Fruit fly (Drosophila melanogaster) whole organism, pupa: ENCODE results near the gene CTCF.
A peak's percentile ranks its signal among the peaks of the same experiment; 100 is the strongest.

ENCODE experiments used
- CG10348 ChIP-seq: fragments of 200-800 bp; sonication (Bioruptor generic); IDR thresholded peaks from 2 replicates; pipeline ENCODE4 v1.3.6; 2022; ENCODE audit warnings: missing biosample characterization, missing genetic modification characterization
- CG12605 ChIP-seq: fragments of 200-800 bp; sonication (Bioruptor generic); IDR thresholded peaks from 2 replicates; pipeline ENCODE4 v1.3.6; 2022; ENCODE audit warnings: missing biosample characterization, missing genetic modification characterization
- CG13204 ChIP-seq: fragments of 200-800 bp; sonication (Bioruptor generic); optimal IDR thresholded peaks from 2 replicates; lab custom pipeline; 2018; ENCODE audit warnings: missing biosample characterization, mild to moderate bottlenecking, missing genetic modification characterization, moderate library complexity
- CG14655 ChIP-seq: fragments of 200-800 bp; sonication (Bioruptor generic); optimal IDR thresholded peaks from 3 replicates; lab custom pipeline; 2017; ENCODE audit warnings: mild to moderate bottlenecking, missing biosample characterization, missing genetic modification reagents, missing genetic modification characterization
- CG15710 ChIP-seq: fragments of 200-800 bp; sonication (Bioruptor generic); optimal IDR thresholded peaks from 2 replicates; lab custom pipeline; 2018; ENCODE audit warnings: missing biosample characterization, mild to moderate bottlenecking, missing genetic modification characterization, moderate library complexity
- CG17806 ChIP-seq: fragments of 200-800 bp; sonication (Bioruptor generic); optimal IDR thresholded peaks from 2 replicates; lab custom pipeline; 2018; ENCODE audit warnings: missing biosample characterization, mild to moderate bottlenecking, missing genetic modification characterization, moderate library complexity
- CG32121 ChIP-seq: fragments of 200-800 bp; sonication (Bioruptor generic); IDR thresholded peaks from 2 replicates; pipeline ENCODE4 v1.3.6; 2022; ENCODE audit warnings: missing biosample characterization, missing genetic modification characterization
- CG34367 ChIP-seq: fragments of 200-800 bp; sonication (Bioruptor generic); optimal IDR thresholded peaks from 2 replicates; lab custom pipeline; 2018; ENCODE audit warnings: missing biosample characterization, mild to moderate bottlenecking, missing genetic modification characterization
- CG4496 ChIP-seq: fragments of 200-800 bp; sonication (Bioruptor generic); IDR thresholded peaks from 3 replicates; pipeline ENCODE4 v1.3.6; 2022; ENCODE audit warnings: missing biosample characterization, missing genetic modification characterization
- CG8159 ChIP-seq: fragments of 200-800 bp; sonication (Bioruptor generic); optimal IDR thresholded peaks from 3 replicates; lab custom pipeline; 2018; ENCODE audit warnings: missing biosample characterization, mild to moderate bottlenecking, missing genetic modification characterization, moderate library complexity
- CG8301 ChIP-seq: fragments of 200-800 bp; sonication (Bioruptor generic); optimal IDR thresholded peaks from 2 replicates; lab custom pipeline; 2018; ENCODE audit warnings: missing biosample characterization, mild to moderate bottlenecking, missing genetic modification characterization
- CG9948 ChIP-seq: fragments of 200-800 bp; sonication (Bioruptor generic); optimal IDR thresholded peaks from 2 replicates; lab custom pipeline; 2018; ENCODE audit warnings: missing biosample characterization, mild to moderate bottlenecking, missing genetic modification characterization, moderate library complexity
- D1 ChIP-seq: fragments of 200-800 bp; sonication (Bioruptor generic); optimal IDR thresholded peaks from 2 replicates; lab custom pipeline; 2018; ENCODE audit warnings: missing biosample characterization, mild to moderate bottlenecking, missing genetic modification characterization, moderate library complexity
- EcR ChIP-seq: fragments of 200-800 bp; sonication (Bioruptor generic); optimal IDR thresholded peaks from 3 replicates; lab custom pipeline; 2019; ENCODE audit warnings: missing biosample characterization, missing genetic modification characterization, mild to moderate bottlenecking, moderate library complexity, missing genetic modification reagents
- Ets98B ChIP-seq: fragments of 200-800 bp; sonication (Bioruptor generic); IDR thresholded peaks from 2 replicates; pipeline ENCODE4 v1.3.6; 2022; ENCODE audit warnings: missing biosample characterization, missing genetic modification characterization
- Pif1A ChIP-seq: fragments of 200-800 bp; sonication (Bioruptor generic); optimal IDR thresholded peaks from 3 replicates; lab custom pipeline; 2016; ENCODE audit warnings: missing biosample characterization, missing genetic modification characterization
- Pif1B ChIP-seq: fragments of 200-800 bp; sonication (Bioruptor generic); optimal IDR thresholded peaks from 3 replicates; lab custom pipeline; 2016; ENCODE audit warnings: missing biosample characterization, missing genetic modification characterization
- Snoo ChIP-seq: fragments of 200-800 bp; sonication (Bioruptor generic); optimal IDR thresholded peaks from 3 replicates; lab custom pipeline; 2017; ENCODE audit warnings: missing biosample characterization, mild to moderate bottlenecking, missing genetic modification characterization, inconsistent platforms
- fd96Ca ChIP-seq: fragments of 200-800 bp; sonication (Bioruptor generic); IDR thresholded peaks from 3 replicates; pipeline ENCODE4 v1.3.6; 2022; ENCODE audit warnings: missing biosample characterization, missing genetic modification characterization
- gl ChIP-seq: fragments of 200-800 bp; sonication (Bioruptor generic); optimal IDR thresholded peaks from 2 replicates; lab custom pipeline; 2018; ENCODE audit warnings: missing biosample characterization, mild to moderate bottlenecking, missing genetic modification characterization
- rn ChIP-seq: fragments of 200-800 bp; sonication (Bioruptor generic); IDR thresholded peaks from 2 replicates; pipeline ENCODE4 v1.3.6; 2022; ENCODE audit warnings: missing biosample characterization, missing genetic modification characterization

Gene CTCF

dm6 chr3L:7344965-7345427, 11.5 kb downstream of the CTCF start, which contains the start of gene Cln7:
Gene Cln7, minus strand, starts transcription at chr3L:7345183.
- TF ChIP-seq CG17806, result no peak
- peak; percentile 66 for TF ChIP-seq Pif1B (GFP tag; lab: Kevin White, UChicago)
- TF ChIP-seq CG32121 (GFP tag; lab: Robert Waterston, UW), result peak; percentile 80
- no peak for TF ChIP-seq CG9948
- peak; percentile 89 for TF ChIP-seq Ets98B (GFP tag; lab: Robert Waterston, UW)
- TF ChIP-seq gl (tag; lab: Kevin White, UChicago), result peak; percentile 81
- peak; percentile 76 for TF ChIP-seq fd96Ca
- peak; percentile 80 for TF ChIP-seq CG4496 (GFP tag; lab: Robert Waterston, UW)
- TF ChIP-seq CG15710 (tag; lab: Kevin White, UChicago), result peak; percentile 26
- peak; percentile 78 for TF ChIP-seq CG12605 (GFP tag; lab: Robert Waterston, UW)
- TF ChIP-seq Pif1A, result no peak
- no peak for TF ChIP-seq CG34367
- no peak for TF ChIP-seq CG8301 (tag; lab: Kevin White, UChicago)
- TF ChIP-seq rn (GFP tag; lab: Robert Waterston, UW), result no peak
- no peak for TF ChIP-seq CG14655 (GFP tag; lab: Kevin White, UChicago)
- TF ChIP-seq Snoo (tag; lab: Kevin White, UChicago), result peak; percentile 62
- TF ChIP-seq CG13204 (GFP tag; lab: Kevin White, UChicago), result peak; percentile 82
- no peak for TF ChIP-seq D1 (tag; lab: Kevin White, UChicago)
- peak; percentile 51 for TF ChIP-seq CG8159
- peak; percentile 99 for TF ChIP-seq EcR
- no peak for TF ChIP-seq CG10348 (GFP tag; lab: Robert Waterston, UW)

DNA sequence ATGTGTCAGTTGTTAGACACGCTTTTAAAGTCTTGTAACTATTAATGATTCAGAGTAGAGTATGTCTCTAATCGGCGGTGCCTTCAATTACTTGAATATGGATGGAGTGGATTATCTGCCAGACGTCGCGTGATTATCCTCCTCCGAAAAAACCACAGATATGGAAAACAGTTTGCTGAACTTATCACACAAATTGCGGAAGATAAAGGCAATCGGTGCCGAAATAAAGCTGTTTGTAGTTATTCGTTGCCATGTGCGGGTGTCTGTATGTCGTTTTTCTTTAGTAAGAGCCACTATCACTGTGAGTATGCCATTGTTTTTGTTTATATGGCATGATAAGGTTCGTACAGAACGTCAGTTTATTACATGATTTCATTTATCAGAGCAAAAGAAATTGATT, 12.5 kb downstream of the CTCF start:
- TF ChIP-seq CG10348 (GFP tag; lab: Robert Waterston, UW), result no peak
- no peak for TF ChIP-seq D1 (tag; lab: Kevin White, UChicago)
- TF ChIP-seq Snoo (tag; lab: Kevin White, UChicago), result no peak
- no peak for TF ChIP-seq CG9948
- TF ChIP-seq CG8159, result no peak
- no peak for TF ChIP-seq Pif1B (GFP tag; lab: Kevin White, UChicago)
- TF ChIP-seq rn (GFP tag; lab: Robert Waterston, UW), result no peak
- no peak for TF ChIP-seq CG15710 (tag; lab: Kevin White, UChicago)
- no peak for TF ChIP-seq CG8301 (tag; lab: Kevin White, UChicago)
- no peak for TF ChIP-seq Ets98B (GFP tag; lab: Robert Waterston, UW)
- no peak for TF ChIP-seq CG32121 (GFP tag; lab: Robert Waterston, UW)
- no peak for TF ChIP-seq Pif1A
- TF ChIP-seq CG4496 (GFP tag; lab: Robert Waterston, UW), result no peak
- no peak for TF ChIP-seq CG13204 (GFP tag; lab: Kevin White, UChicago)

DNA sequence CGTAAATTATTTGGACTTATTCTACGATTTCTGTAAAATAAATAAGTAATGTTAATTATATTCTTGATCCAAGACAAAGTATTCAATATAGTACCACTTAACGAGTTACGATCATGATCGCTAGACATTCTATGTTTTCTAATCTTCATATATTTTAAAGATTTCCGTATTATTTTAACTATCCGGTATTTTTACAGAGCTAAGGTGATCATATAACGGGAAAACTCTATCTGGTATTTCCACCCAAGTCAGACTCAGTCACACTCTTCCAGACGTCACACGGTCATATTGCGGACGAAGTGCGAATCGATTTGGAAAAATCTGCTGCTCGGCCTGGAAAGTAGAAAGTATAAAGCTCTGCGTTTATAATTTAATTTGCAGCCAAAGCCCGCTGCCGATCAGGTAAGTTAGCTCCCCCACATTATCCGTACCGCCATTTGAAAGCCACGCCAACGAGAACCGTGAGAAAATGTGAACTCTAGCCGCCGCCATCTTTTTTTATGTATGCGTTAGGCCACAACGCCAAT, 17.2 kb downstream of the CTCF start, which contains the start of the genes lark and eco:
TSS of gene lark (plus strand) at position 51 of the 527 bp plus-strand sequence.
TSS of gene eco (minus strand) at position 125 of the 527 bp plus-strand sequence.
- TF ChIP-seq EcR, result peak; percentile 18
- peak; percentile 28 for TF ChIP-seq gl (tag; lab: Kevin White, UChicago)
- no peak for TF ChIP-seq CG14655 (GFP tag; lab: Kevin White, UChicago)
- TF ChIP-seq CG17806, result no peak
- TF ChIP-seq fd96Ca, result no peak
- 0 out of 3 replicates have a peak, but pooled peaks have one; percentile 9 for TF ChIP-seq CG4496 (GFP tag; lab: Robert Waterston, UW)
- TF ChIP-seq CG34367, result peak; percentile 14

dm6 chr3L:7338786-7339185, 17.7 kb downstream of the CTCF start:
- TF ChIP-seq CG13204 (GFP tag; lab: Kevin White, UChicago) (no peak), Pif1A (no peak), EcR (no peak), CG34367 (no peak), CG17806 (no peak), CG14655 (GFP tag; lab: Kevin White, UChicago) (no peak), Pif1B (GFP tag; lab: Kevin White, UChicago) (no peak), CG9948 (no peak), rn (GFP tag; lab: Robert Waterston, UW) (no peak)

dm6 chr3L:7334990-7335389, 21.5 kb downstream of the CTCF start, which contains the start of the genes wrm1 and wrm2:
Gene wrm1, minus strand, starts transcription at chr3L:7335226.
Gene wrm2, minus strand, starts transcription at chr3L:7335226.
- TF ChIP-seq EcR (no peak), CG4496 (GFP tag; lab: Robert Waterston, UW) (0 out of 3 replicates have a peak, but pooled peaks have one; percentile 16)

DNA sequence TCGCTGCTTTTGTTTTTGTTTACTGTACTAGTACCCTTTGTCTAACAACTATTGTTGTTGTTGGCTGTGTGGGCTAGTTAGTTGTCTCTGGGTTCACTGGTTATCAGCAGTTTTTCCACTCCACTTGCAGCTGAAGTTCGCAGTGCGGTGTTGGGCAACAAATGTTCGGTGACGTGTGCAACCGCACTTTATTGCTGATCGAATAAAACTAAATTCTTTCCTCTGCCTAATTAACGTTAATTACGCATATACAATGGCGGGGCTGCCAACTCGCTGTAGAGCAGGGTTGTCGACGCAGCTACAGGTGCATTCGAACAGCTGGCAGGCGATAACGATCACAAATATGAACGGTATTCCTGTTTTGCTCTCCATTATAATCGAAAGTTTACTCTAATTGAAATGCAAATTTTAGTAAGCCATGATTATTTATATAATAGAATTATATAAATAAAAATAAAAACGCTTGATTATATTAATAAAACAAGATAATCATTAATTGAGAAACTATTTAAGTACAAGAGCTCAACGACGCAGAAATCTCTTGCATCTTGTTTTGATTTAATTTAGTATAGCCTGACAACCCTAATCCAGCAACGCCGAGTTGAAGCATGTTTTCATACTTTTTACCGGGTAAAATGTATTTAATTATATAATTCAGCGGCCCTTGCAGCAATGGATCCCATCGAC, 27.8 kb downstream of the CTCF start, which contains the start of the genes mrva, CG42307 and mus312:
TSS of gene mrva (minus strand) at position 276 of the 687 bp plus-strand sequence.
TSS of gene CG42307 (plus strand) at position 566 of the 687 bp plus-strand sequence.
TSS of gene mus312 (plus strand) at position 566 of the 687 bp plus-strand sequence.
- TF ChIP-seq Pif1B (GFP tag; lab: Kevin White, UChicago), result no peak
- no peak for TF ChIP-seq gl (tag; lab: Kevin White, UChicago)
- peak; percentile 70 for TF ChIP-seq EcR
- peak; percentile 90 for TF ChIP-seq CG15710 (tag; lab: Kevin White, UChicago)
- TF ChIP-seq CG4496 (GFP tag; lab: Robert Waterston, UW), result peak; percentile 82
- TF ChIP-seq fd96Ca, result peak; percentile 23; the same call in 1 of the 3 replicates
- peak; percentile 79 for TF ChIP-seq CG32121 (GFP tag; lab: Robert Waterston, UW)
- peak; percentile 51; the same call in 1 of the 2 replicates for TF ChIP-seq CG12605 (GFP tag; lab: Robert Waterston, UW)
- no peak for TF ChIP-seq CG10348 (GFP tag; lab: Robert Waterston, UW)
- no peak for TF ChIP-seq D1 (tag; lab: Kevin White, UChicago)
- no peak for TF ChIP-seq Pif1A
- TF ChIP-seq CG14655 (GFP tag; lab: Kevin White, UChicago), result no peak
- peak; percentile 83 for TF ChIP-seq CG17806
- no peak for TF ChIP-seq rn (GFP tag; lab: Robert Waterston, UW)
- peak; percentile 89 for TF ChIP-seq CG8159
- TF ChIP-seq CG8301 (tag; lab: Kevin White, UChicago), result no peak
- TF ChIP-seq Snoo (tag; lab: Kevin White, UChicago), result peak; percentile 82
- peak; percentile 80 for TF ChIP-seq CG9948
- TF ChIP-seq CG13204 (GFP tag; lab: Kevin White, UChicago), result no peak
- peak; percentile 57 for TF ChIP-seq Ets98B (GFP tag; lab: Robert Waterston, UW)
- TF ChIP-seq CG34367, result peak; percentile 73
- TF ChIP-seq, all 21 proteins: peak for 12
